Worm (Caenorhabditis elegans) whole organism, midembryonic: ENCODE results near the gene B0250.5.

Source experiments
- T22C8.4 ChIP-seq: fragments of 200-800 bp; sonication (Bioruptor generic); IDR thresholded peaks from 2 replicates; pipeline ENCODE4 v1.3.6; 2022; ENCODE audit warnings: missing genetic modification characterization, missing compliant biosample characterization
- cog-1 ChIP-seq: sonication (generic microtip); optimal IDR thresholded peaks from 2 replicates; lab custom pipeline; 2016; ENCODE audit warnings: missing genetic modification characterization, missing compliant biosample characterization
- flt-1 ChIP-seq: fragments of 200-800 bp; sonication (Bioruptor generic); IDR thresholded peaks from 2 replicates; pipeline ENCODE4 v1.3.6; 2022; ENCODE audit warnings: missing genetic modification characterization, missing compliant biosample characterization
- klf-2 ChIP-seq: fragments of 200-800 bp; sonication (Bioruptor generic); conservative IDR thresholded peaks from 2 replicates; pipeline ENCODE4 v1.3.6; 2022; ENCODE audit warnings: missing genetic modification reagents, missing genetic modification characterization, missing compliant biosample characterization
- med-1 ChIP-seq: sonication (generic microtip); optimal IDR thresholded peaks from 2 replicates; lab custom pipeline; 2017; ENCODE audit warnings: missing genetic modification characterization, mild to moderate bottlenecking, missing compliant biosample characterization, antibody characterized with exemption, missing genetic modification reagents; ENCODE audit not compliant: insufficient read depth
- ref-1 ChIP-seq: fragments of 200-800 bp; sonication (Bioruptor generic); conservative IDR thresholded peaks from 2 replicates; pipeline ENCODE4 v1.3.6; 2022; ENCODE audit warnings: missing genetic modification reagents, missing genetic modification characterization, missing compliant biosample characterization
- ztf-23 ChIP-seq: fragments of 200-800 bp; sonication (Bioruptor generic); IDR thresholded peaks from 2 replicates; pipeline ENCODE4 v1.3.6; 2022; ENCODE audit warnings: missing genetic modification reagents, missing genetic modification characterization, missing compliant biosample characterization

ce11 chrV:20522219-20522618 is 28.5 kb downstream of the B0250.5 start, which contains the start of the genes Y38H6C.9 and fbxa-150:
- TF ChIP-seq cog-1 (tag; lab: Kevin White, UChicago), result no peak
- TF ChIP-seq klf-2 (GFP tag; lab: Robert Waterston, UW), result no peak
- no peak for TF ChIP-seq med-1 (GFP tag; lab: Kevin White, UChicago)
- TF ChIP-seq T22C8.4 (GFP tag; lab: Robert Waterston, UW), result no peak
- TF ChIP-seq flt-1, result no peak
- no peak for TF ChIP-seq ztf-23 (GFP tag; lab: Robert Waterston, UW)
- TF ChIP-seq ref-1, result no peak
